Fruit fly (Drosophila melanogaster) whole organism, adult: Measurements from ENCODE around the gene CG14395.

Source experiments
- CG11617 ChIP-seq: fragments of 200-800 bp; sonication (Bioruptor generic); optimal IDR thresholded peaks from 2 replicates; lab custom pipeline; 2017; ENCODE audit warnings: mild to moderate bottlenecking, missing biosample characterization, missing genetic modification reagents, missing genetic modification characterization
- CG12768 ChIP-seq: fragments of 200-800 bp; sonication (Bioruptor generic); optimal IDR thresholded peaks from 2 replicates; lab custom pipeline; 2017; ENCODE audit warnings: missing biosample characterization, missing genetic modification characterization, mild to moderate bottlenecking, moderate library complexity, missing genetic modification reagents
- CG14711 ChIP-seq: fragments of 200-800 bp; sonication (Bioruptor generic); optimal IDR thresholded peaks from 2 replicates; lab custom pipeline; 2018; ENCODE audit warnings: missing biosample characterization, mild to moderate bottlenecking, missing genetic modification characterization, moderate library complexity
- CG1620 ChIP-seq: fragments of 200-800 bp; sonication (Bioruptor generic); optimal IDR thresholded peaks from 2 replicates; lab custom pipeline; 2016; ENCODE audit warnings: missing biosample characterization, missing genetic modification characterization
- CG33017 ChIP-seq: fragments of 200-800 bp; sonication (Bioruptor generic); optimal IDR thresholded peaks from 2 replicates; lab custom pipeline; 2018; ENCODE audit warnings: missing biosample characterization, mild to moderate bottlenecking, missing genetic modification characterization, moderate library complexity
- CG5204 ChIP-seq: fragments of 200-800 bp; sonication (Bioruptor generic); optimal IDR thresholded peaks from 2 replicates; lab custom pipeline; 2016; ENCODE audit warnings: missing biosample characterization, missing genetic modification characterization
- CG7045 ChIP-seq: fragments of 200-800 bp; sonication (Bioruptor generic); optimal IDR thresholded peaks from 2 replicates; lab custom pipeline; 2017; ENCODE audit warnings: missing biosample characterization, mild to moderate bottlenecking, missing genetic modification characterization
- CG7101 ChIP-seq: fragments of 200-800 bp; sonication (Bioruptor generic); optimal IDR thresholded peaks from 2 replicates; lab custom pipeline; 2018; ENCODE audit warnings: missing biosample characterization, mild to moderate bottlenecking, missing genetic modification characterization, moderate library complexity
- Clk ChIP-seq: fragments of 200-800 bp; sonication (Bioruptor generic); optimal IDR thresholded peaks from 2 replicates; lab custom pipeline; 2017; ENCODE audit warnings: missing biosample characterization, missing genetic modification characterization
- Crg-1 ChIP-seq: fragments of 200-800 bp; sonication (Bioruptor generic); optimal IDR thresholded peaks from 2 replicates; lab custom pipeline; 2016; ENCODE audit warnings: missing biosample characterization, missing genetic modification characterization
- Hr96 ChIP-seq: fragments of 200-800 bp; sonication (Bioruptor generic); optimal IDR thresholded peaks from 2 replicates; lab custom pipeline; 2016; ENCODE audit warnings: missing biosample characterization, missing genetic modification characterization
- Mnt ChIP-seq: fragments of 200-800 bp; sonication (Bioruptor generic); optimal IDR thresholded peaks from 2 replicates; lab custom pipeline; 2016; ENCODE audit warnings: missing biosample characterization, mild to moderate bottlenecking, missing genetic modification characterization
- bab1 ChIP-seq: fragments of 200-800 bp; sonication (Bioruptor generic); optimal IDR thresholded peaks from 3 replicates; lab custom pipeline; 2019; ENCODE audit warnings: missing biosample characterization, mild to moderate bottlenecking, missing genetic modification characterization, moderate library complexity
- cic ChIP-seq: fragments of 200-800 bp; sonication (Bioruptor generic); optimal IDR thresholded peaks from 2 replicates; lab custom pipeline; 2017; ENCODE audit warnings: missing biosample characterization, mild to moderate bottlenecking, missing genetic modification characterization, moderate library complexity
- cnc ChIP-seq, 2 experiments: fragments of >200 bp; optimal IDR thresholded peaks; 2 replicates each; lab custom pipeline; 2017
- kay ChIP-seq: fragments of 200-800 bp; sonication (Bioruptor generic); peaks from one replicate; lab custom pipeline; 2016; ENCODE audit warnings: missing biosample characterization, missing genetic modification characterization, borderline replicate concordance
- ovo ChIP-seq: fragments of 200-800 bp; sonication (Bioruptor generic); optimal IDR thresholded peaks from 2 replicates; lab custom pipeline; 2016; ENCODE audit warnings: missing biosample characterization, missing genetic modification characterization
- pad ChIP-seq: fragments of 200-800 bp; sonication (Bioruptor generic); optimal IDR thresholded peaks from 3 replicates; lab custom pipeline; 2017; ENCODE audit warnings: missing biosample characterization, missing genetic modification characterization, mild to moderate bottlenecking, moderate library complexity, missing genetic modification reagents
- tj ChIP-seq: fragments of 200-800 bp; sonication (Bioruptor generic); optimal IDR thresholded peaks from 3 replicates; lab custom pipeline; 2017; ENCODE audit warnings: missing biosample characterization, mild to moderate bottlenecking, missing genetic modification characterization, moderate library complexity
- toe ChIP-seq: fragments of 200-800 bp; sonication (Bioruptor generic); optimal IDR thresholded peaks from 2 replicates; lab custom pipeline; 2016; ENCODE audit warnings: missing biosample characterization, missing genetic modification characterization

The CG14395 gene

dm6 chr3R:12697022-12697421 lies 34.4 kb downstream of the CG14395 start, which contains the start of gene Past1:
Gene Past1, plus strand, starts transcription at chr3R:12697322.
- TF ChIP-seq bab1 (GFP tag; lab: Kevin White, UChicago) = no peak
- TF ChIP-seq CG5204 (GFP tag; lab: Kevin White, UChicago) = no peak
- TF ChIP-seq CG7101 (tag; lab: Kevin White, UChicago) = no peak
- no peak for TF ChIP-seq ovo (GFP tag; lab: Kevin White, UChicago)
- no peak for TF ChIP-seq cnc (optimal IDR thresholded peaks at IDR 0.05; lab: Kevin White, UChicago)
- TF ChIP-seq Mnt (GFP tag; lab: Kevin White, UChicago) = no peak
- TF ChIP-seq Hr96 (GFP tag; lab: Kevin White, UChicago) = no peak
- TF ChIP-seq toe (GFP tag; lab: Kevin White, UChicago) = no peak
- TF ChIP-seq tj = no peak
- no peak for TF ChIP-seq kay (GFP tag; lab: Kevin White, UChicago)

dm6 chr3R:12697571-12698039 lies 35.0 kb downstream of the CG14395 start:
- TF ChIP-seq cic (GFP tag; lab: Kevin White, UChicago) = peak; percentile 37
- TF ChIP-seq tj = no peak
- TF ChIP-seq Hr96 (GFP tag; lab: Kevin White, UChicago) = no peak
- no peak for TF ChIP-seq ovo (GFP tag; lab: Kevin White, UChicago)
- no peak for TF ChIP-seq pad (GFP tag; lab: Kevin White, UChicago)
- no peak for TF ChIP-seq CG1620
- no peak for TF ChIP-seq CG7045
- TF ChIP-seq CG5204 (GFP tag; lab: Kevin White, UChicago) = no peak
- TF ChIP-seq bab1 (GFP tag; lab: Kevin White, UChicago) = peak; percentile 33
- TF ChIP-seq CG33017 (tag; lab: Kevin White, UChicago) = no peak
- TF ChIP-seq toe (GFP tag; lab: Kevin White, UChicago) = no peak
- no peak for TF ChIP-seq Crg-1 (GFP tag; lab: Kevin White, UChicago)
- no peak for TF ChIP-seq CG14711 (tag; lab: Kevin White, UChicago)
- no peak for TF ChIP-seq cnc (optimal IDR thresholded peaks at IDR 0.05; lab: Kevin White, UChicago)
- peak; percentile 39 for TF ChIP-seq kay (GFP tag; lab: Kevin White, UChicago)
- TF ChIP-seq Mnt (GFP tag; lab: Kevin White, UChicago) = peak; percentile 56
- TF ChIP-seq Clk = no peak
- no peak for TF ChIP-seq CG11617 (GFP tag; lab: Kevin White, UChicago)
- no peak for TF ChIP-seq CG7101 (tag; lab: Kevin White, UChicago)
- TF ChIP-seq CG12768 (GFP tag; lab: Kevin White, UChicago) = no peak

- TF ChIP-seq Crg-1 (GFP tag; lab: Kevin White, UChicago) (no peak), toe (GFP tag; lab: Kevin White, UChicago) (no peak), CG33017 (tag; lab: Kevin White, UChicago) (no peak), CG12768 (GFP tag; lab: Kevin White, UChicago) (no peak), CG1620 (no peak), CG7101 (tag; lab: Kevin White, UChicago) (no peak), pad (GFP tag; lab: Kevin White, UChicago) (no peak), CG5204 (GFP tag; lab: Kevin White, UChicago) (no peak), tj (no peak), cic (GFP tag; lab: Kevin White, UChicago) (no peak), kay (GFP tag; lab: Kevin White, UChicago) (no peak), Clk (no peak), cnc (optimal IDR thresholded peaks at IDR 0.05; lab: Kevin White, UChicago) (no peak), Hr96 (GFP tag; lab: Kevin White, UChicago) (no peak), CG7045 (no peak), ovo (GFP tag; lab: Kevin White, UChicago) (no peak)
Measured at dm6 chr3R:12698363-12698762, 35.7 kb downstream of the CG14395 start.

dm6 chr3R:12699620-12700378 lies 37.2 kb downstream of the CG14395 start:
- TF ChIP-seq tj (peak; percentile 39), bab1 (GFP tag; lab: Kevin White, UChicago) (no peak)

dm6 chr3R:12700454-12700853 lies 37.8 kb downstream of the CG14395 start:
- TF ChIP-seq tj = no peak

dm6 chr3R:12701257-12701656 lies 38.6 kb downstream of the CG14395 start:
- TF ChIP-seq cic (GFP tag; lab: Kevin White, UChicago) (no peak), CG5204 (GFP tag; lab: Kevin White, UChicago) (no peak)

- no peak for TF ChIP-seq Hr96 (GFP tag; lab: Kevin White, UChicago)
- TF ChIP-seq kay (GFP tag; lab: Kevin White, UChicago) = no peak
- TF ChIP-seq cnc (optimal IDR thresholded peaks at IDR 0.05; lab: Kevin White, UChicago) = no peak
- TF ChIP-seq CG11617 (GFP tag; lab: Kevin White, UChicago) = no peak
- no peak for TF ChIP-seq CG33017 (tag; lab: Kevin White, UChicago)
- TF ChIP-seq toe (GFP tag; lab: Kevin White, UChicago) = no peak
- TF ChIP-seq CG7101 (tag; lab: Kevin White, UChicago) = no peak
- no peak for TF ChIP-seq CG14711 (tag; lab: Kevin White, UChicago)
- no peak for TF ChIP-seq CG7045
- no peak for TF ChIP-seq CG5204 (GFP tag; lab: Kevin White, UChicago)
- no peak for TF ChIP-seq bab1 (GFP tag; lab: Kevin White, UChicago)
- TF ChIP-seq CG1620 = no peak
Measured at dm6 chr3R:12701994-12702494, 39.4 kb downstream of the CG14395 start.
